Worm (Caenorhabditis elegans) whole organism, young adult: ENCODE results near the gene C13A2.9.

Experiments
- B0035.1 ChIP-seq: sonication (generic microtip); optimal IDR thresholded peaks from 2 replicates; lab custom pipeline; 2016; ENCODE audit warnings: missing genetic modification characterization, mild to moderate bottlenecking, missing compliant biosample characterization, missing genotype, missing genetic modification reagents
- B0261.1 ChIP-seq: sonication (generic microtip); optimal IDR thresholded peaks from 2 replicates; lab custom pipeline; 2016; ENCODE audit warnings: mild to moderate bottlenecking, missing genetic modification characterization, moderate library complexity, missing compliant biosample characterization
- D2030.7 ChIP-seq: fragments of 200-800 bp; sonication (Bioruptor generic); IDR thresholded peaks from 2 replicates; pipeline ENCODE4 v1.3.6; 2022; ENCODE audit warnings: missing genetic modification reagents, missing genetic modification characterization, missing compliant biosample characterization
- F23B12.7 ChIP-seq: sonication (generic microtip); optimal IDR thresholded peaks from 2 replicates; lab custom pipeline; 2017; ENCODE audit warnings: missing genetic modification characterization, mild to moderate bottlenecking, missing compliant biosample characterization, antibody characterized with exemption, moderate library complexity; ENCODE audit not compliant: insufficient read depth
- F52B5.7 ChIP-seq: sonication (generic microtip); optimal IDR thresholded peaks from 2 replicates; lab custom pipeline; 2016; ENCODE audit warnings: mild to moderate bottlenecking, missing genetic modification characterization, missing compliant biosample characterization
- F57C9.4 ChIP-seq: sonication (generic microtip); optimal IDR thresholded peaks from 2 replicates; lab custom pipeline; 2017; ENCODE audit warnings: mild to moderate bottlenecking, missing genetic modification characterization, missing compliant biosample characterization
- T26A5.8 ChIP-seq: sonication (generic microtip); optimal IDR thresholded peaks from 2 replicates; lab custom pipeline; 2016; ENCODE audit warnings: missing genetic modification characterization, missing compliant biosample characterization
- Y56A3A.18 ChIP-seq: fragments of 200-800 bp; sonication (Bioruptor generic); IDR thresholded peaks from 2 replicates; pipeline ENCODE4 v1.3.6; 2022; ENCODE audit warnings: missing genetic modification reagents, missing genetic modification characterization, missing compliant biosample characterization
- Y95B8A.8 ChIP-seq: fragments of 200-800 bp; sonication (Bioruptor generic); IDR thresholded peaks from 2 replicates; pipeline ENCODE4 v1.3.6; 2022; ENCODE audit warnings: missing genetic modification reagents, missing genetic modification characterization, missing compliant biosample characterization
- ZK185.1 ChIP-seq: sonication (generic microtip); optimal IDR thresholded peaks from 2 replicates; lab custom pipeline; 2016; ENCODE audit warnings: mild to moderate bottlenecking, missing genetic modification characterization, missing compliant biosample characterization; ENCODE audit not compliant: poor library complexity, severe bottlenecking
- akir-1 ChIP-seq: fragments of 200-800 bp; sonication (Bioruptor generic); optimal IDR thresholded peaks from 2 replicates; lab custom pipeline; 2018; ENCODE audit warnings: mild to moderate bottlenecking, missing genetic modification characterization, moderate library complexity, missing compliant biosample characterization
- ama-1 ChIP-seq, 3 experiments: fragments of 150-350 bp in 1 of 3; sonication (generic microtip) in 2 of 3; optimal IDR thresholded peaks; 2 replicates each; lab custom pipeline; 2014 to 2018; ENCODE audit warnings: missing biosample characterization in 2 of 3, missing genetic modification characterization in 2 of 3, missing genetic modification reagents in 2 of 3
- aptf-2 ChIP-seq: fragments of 200-800 bp; sonication (Bioruptor generic); conservative IDR thresholded peaks from 2 replicates; pipeline ENCODE4 v1.3.6; 2022; ENCODE audit warnings: missing genetic modification reagents, missing genetic modification characterization, missing compliant biosample characterization
- atf-7 ChIP-seq: sonication (generic microtip); optimal IDR thresholded peaks from 2 replicates; lab custom pipeline; 2017; ENCODE audit warnings: mild to moderate bottlenecking, missing genetic modification characterization, missing compliant biosample characterization
- athp-1 ChIP-seq: sonication (generic microtip); optimal IDR thresholded peaks from 2 replicates; lab custom pipeline; 2017; ENCODE audit warnings: mild to moderate bottlenecking, missing genetic modification characterization, missing compliant biosample characterization
- attf-3 ChIP-seq: fragments of 200-800 bp; sonication (Bioruptor generic); conservative IDR thresholded peaks from 2 replicates; pipeline ENCODE4 v1.3.6; 2022; ENCODE audit warnings: missing genetic modification reagents, missing genetic modification characterization, missing compliant biosample characterization
- attf-6 ChIP-seq: fragments of 200-800 bp; sonication (Bioruptor generic); IDR thresholded peaks from 2 replicates; pipeline ENCODE4 v1.3.6; 2022; ENCODE audit warnings: missing genetic modification reagents, missing genetic modification characterization, missing compliant biosample characterization
- bed-1 ChIP-seq: fragments of 200-800 bp; sonication (Bioruptor generic); IDR thresholded peaks from 2 replicates; pipeline ENCODE4 v1.3.6; 2022; ENCODE audit warnings: missing genetic modification reagents, missing genetic modification characterization, missing compliant biosample characterization
- cebp-1 ChIP-seq, 2 experiments: fragments of 200-800 bp in 1 of 2; sonication (Bioruptor generic) in 1 of 2; sonication (generic microtip) in 1 of 2; IDR thresholded peaks in 1 of 2; optimal IDR thresholded peaks in 1 of 2; 2 replicates each; pipeline versions ENCODE4 v1.3.6 to Lab custom; 2017 to 2022; ENCODE audit warnings: missing compliant biosample characterization in 2 of 2, missing genetic modification characterization in 2 of 2, mild to moderate bottlenecking in 1 of 2, missing genetic modification reagents in 1 of 2, moderate library complexity in 1 of 2
- ceh-100 ChIP-seq: fragments of 200-800 bp; sonication (Bioruptor generic); IDR thresholded peaks from 2 replicates; pipeline ENCODE4 v1.3.6; 2022; ENCODE audit warnings: missing genetic modification reagents, missing genetic modification characterization, missing compliant biosample characterization
- ceh-79 ChIP-seq: sonication (generic microtip); optimal IDR thresholded peaks from 2 replicates; lab custom pipeline; 2017; ENCODE audit warnings: mild to moderate bottlenecking, missing genetic modification characterization, missing compliant biosample characterization
- egrh-3 ChIP-seq: fragments of 200-800 bp; sonication (Bioruptor generic); IDR thresholded peaks from 2 replicates; pipeline ENCODE4 v1.3.6; 2022; ENCODE audit warnings: missing genetic modification reagents, missing genetic modification characterization, missing compliant biosample characterization
- gei-17 ChIP-seq: fragments of 200-800 bp; sonication (Bioruptor generic); optimal IDR thresholded peaks from 2 replicates; lab custom pipeline; 2018; ENCODE audit warnings: mild to moderate bottlenecking, missing genetic modification characterization, missing compliant biosample characterization
- hlh-26 ChIP-seq: fragments of 200-800 bp; sonication (Bioruptor generic); conservative IDR thresholded peaks from 2 replicates; pipeline ENCODE4 v1.3.6; 2022; ENCODE audit warnings: missing genetic modification reagents, missing genetic modification characterization, missing compliant biosample characterization
- hmg-1.2 ChIP-seq: fragments of 200-800 bp; sonication (Bioruptor generic); IDR thresholded peaks from 2 replicates; pipeline ENCODE4 v1.3.6; 2022; ENCODE audit warnings: missing genetic modification reagents, missing genetic modification characterization, missing compliant biosample characterization
- hmg-20 ChIP-seq: fragments of 200-800 bp; sonication (Bioruptor generic); IDR thresholded peaks from 2 replicates; pipeline ENCODE4 v1.3.6; 2022; ENCODE audit warnings: missing genetic modification reagents, missing genetic modification characterization, missing compliant biosample characterization
- let-607 ChIP-seq, 2 experiments: fragments of 200-800 bp in 1 of 2; sonication (Bioruptor generic) in 1 of 2; sonication (generic microtip) in 1 of 2; optimal IDR thresholded peaks; 2 replicates each; lab custom pipeline; 2016 to 2018; ENCODE audit warnings: mild to moderate bottlenecking in 2 of 2, missing compliant biosample characterization in 2 of 2, missing genetic modification characterization in 2 of 2, moderate library complexity in 2 of 2, missing genotype in 1 of 2
- lin-26 ChIP-seq: fragments of 200-800 bp; sonication (Bioruptor generic); IDR thresholded peaks from 2 replicates; pipeline ENCODE4 v1.3.6; 2022; ENCODE audit warnings: missing genetic modification reagents, missing genetic modification characterization, missing compliant biosample characterization
- lin-54 ChIP-seq: fragments of 200-800 bp; sonication (Bioruptor generic); optimal IDR thresholded peaks from 2 replicates; lab custom pipeline; 2018; ENCODE audit warnings: mild to moderate bottlenecking, missing genetic modification characterization, missing compliant biosample characterization
- madf-10 ChIP-seq: sonication (generic microtip); optimal IDR thresholded peaks from 2 replicates; lab custom pipeline; 2016; ENCODE audit warnings: mild to moderate bottlenecking, missing genetic modification characterization, missing compliant biosample characterization
- madf-6 ChIP-seq: fragments of 200-800 bp; sonication (Bioruptor generic); IDR thresholded peaks from 2 replicates; pipeline ENCODE4 v1.3.6; 2022; ENCODE audit warnings: missing genetic modification reagents, missing genetic modification characterization, missing compliant biosample characterization
- nfya-2 ChIP-seq: fragments of 200-800 bp; sonication (Bioruptor generic); IDR thresholded peaks from 2 replicates; pipeline ENCODE4 v1.3.6; 2022; ENCODE audit warnings: missing genetic modification reagents, missing genetic modification characterization, missing compliant biosample characterization
- nfyb-1 ChIP-seq: fragments of 200-800 bp; sonication (Bioruptor generic); IDR thresholded peaks from 2 replicates; pipeline ENCODE4 v1.3.6; 2022; ENCODE audit warnings: missing genetic modification reagents, missing genetic modification characterization, missing compliant biosample characterization
- nhr-80 ChIP-seq: sonication (generic microtip); optimal IDR thresholded peaks from 2 replicates; lab custom pipeline; 2016; ENCODE audit warnings: missing genetic modification characterization, missing compliant biosample characterization
- pha-4 ChIP-seq: fragments of 150-350 bp; sonication (generic microtip); optimal IDR thresholded peaks from 2 replicates; lab custom pipeline; 2014; ENCODE audit warnings: missing biosample characterization, missing genetic modification reagents, missing genetic modification characterization
- repo-1 ChIP-seq: sonication (generic microtip); optimal IDR thresholded peaks from 2 replicates; lab custom pipeline; 2017; ENCODE audit warnings: mild to moderate bottlenecking, missing genetic modification characterization, missing compliant biosample characterization
- rpc-1 ChIP-seq, 2 experiments: fragments of 150-350 bp in 1 of 2; sonication (generic microtip) in 1 of 2; optimal IDR thresholded peaks; 2 replicates each; lab custom pipeline; 2014 to 2018; ENCODE audit warnings: missing biosample characterization in 1 of 2, missing genetic modification characterization in 1 of 2, missing genetic modification reagents in 1 of 2, missing genotype in 1 of 2
- snpc-1.3 ChIP-seq: sonication (generic microtip); optimal IDR thresholded peaks from 2 replicates; lab custom pipeline; 2017; ENCODE audit warnings: missing genetic modification characterization, mild to moderate bottlenecking, missing compliant biosample characterization, antibody characterized with exemption, moderate library complexity, missing genotype, missing genetic modification reagents; ENCODE audit not compliant: insufficient read depth
- tbp1 ChIP-seq: fragments of 200-800 bp; sonication (Bioruptor generic); optimal IDR thresholded peaks from 2 replicates; lab custom pipeline; 2018; ENCODE audit warnings: mild to moderate bottlenecking, missing genetic modification characterization, missing compliant biosample characterization
- tlf-1 ChIP-seq: fragments of 200-800 bp; sonication (Bioruptor generic); optimal IDR thresholded peaks from 2 replicates; lab custom pipeline; 2018; ENCODE audit warnings: mild to moderate bottlenecking, missing genetic modification characterization, missing compliant biosample characterization
- unc-62 ChIP-seq: fragments of 150-350 bp; optimal IDR thresholded peaks from 2 replicates; lab custom pipeline; 2014; ENCODE audit warnings: missing biosample characterization, missing genetic modification reagents, missing genetic modification characterization
- xnd-1 ChIP-seq: sonication (generic microtip); optimal IDR thresholded peaks from 2 replicates; lab custom pipeline; 2016; ENCODE audit warnings: missing genotype, missing genetic modification reagents, missing genetic modification characterization, missing compliant biosample characterization
- zfh-2 ChIP-seq: fragments of 200-800 bp; sonication (Bioruptor generic); conservative IDR thresholded peaks from 2 replicates; pipeline ENCODE4 v1.3.6; 2022; ENCODE audit warnings: missing genetic modification reagents, missing genetic modification characterization, missing compliant biosample characterization
- zim-3 ChIP-seq: sonication (generic microtip); optimal IDR thresholded peaks from 2 replicates; lab custom pipeline; 2017; ENCODE audit warnings: mild to moderate bottlenecking, missing genetic modification characterization, moderate library complexity, missing compliant biosample characterization
- ztf-25 ChIP-seq: fragments of 200-800 bp; sonication (Bioruptor generic); IDR thresholded peaks from 2 replicates; pipeline ENCODE4 v1.3.6; 2022; ENCODE audit warnings: missing genetic modification reagents, missing genetic modification characterization, missing compliant biosample characterization
- ztf-3 ChIP-seq: fragments of 200-800 bp; sonication (Bioruptor generic); optimal IDR thresholded peaks from 2 replicates; lab custom pipeline; 2018; ENCODE audit warnings: mild to moderate bottlenecking, missing genetic modification characterization, missing compliant biosample characterization
- ztf-6 ChIP-seq: fragments of 200-800 bp; sonication (Bioruptor generic); IDR thresholded peaks from 2 replicates; pipeline ENCODE4 v1.3.6; 2022; ENCODE audit warnings: missing genetic modification reagents, missing genetic modification characterization, missing compliant biosample characterization

C13A2.9 gene

DNA sequence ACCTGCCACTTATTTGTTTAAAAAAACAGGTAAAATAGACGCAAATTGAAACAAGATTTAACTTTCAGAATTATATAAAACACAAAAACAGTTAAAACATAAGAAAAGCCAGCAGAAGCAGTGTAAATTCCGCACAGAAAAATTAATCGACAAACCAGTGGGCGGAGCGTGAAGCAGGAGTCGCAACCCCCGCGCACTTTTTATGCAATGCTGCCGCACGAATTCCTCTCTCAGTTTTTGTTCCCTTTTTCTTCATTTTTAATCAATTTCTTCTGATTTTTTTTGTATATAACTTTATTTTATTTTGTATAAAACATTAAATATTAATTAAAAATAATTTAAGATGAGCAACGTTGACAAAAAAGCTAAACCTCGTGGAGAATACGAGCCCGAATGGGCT is 33.1 kb downstream of the C13A2.9 start, which contains the start of the genes gei-6 and krr-1 (continued):
- no peak; the same call in 1 of the 2 replicates for TF ChIP-seq ceh-100 (GFP tag; lab: Robert Waterston, UW)
- TF ChIP-seq madf-10 (tag; lab: Kevin White, UChicago): no peak
- TF ChIP-seq T26A5.8 (tag; lab: Kevin White, UChicago): no peak
- no peak for TF ChIP-seq B0035.1 (tag; lab: Kevin White, UChicago)
- TF ChIP-seq B0261.1: no peak
- TF ChIP-seq tbp1 (GFP tag; lab: Kevin White, UChicago): peak; percentile 25
- no peak for TF ChIP-seq xnd-1
- no peak for TF ChIP-seq nfya-2 (GFP tag; lab: Robert Waterston, UW)
- TF ChIP-seq ztf-6: no peak
- TF ChIP-seq zim-3 (tag; lab: Kevin White, UChicago): no peak
- peak; percentile 52 for TF ChIP-seq ZK185.1 (tag; lab: Kevin White, UChicago)
- no peak for TF ChIP-seq akir-1 (GFP tag; lab: Kevin White, UChicago)
- TF ChIP-seq ztf-3 (GFP tag; lab: Kevin White, UChicago): no peak
- no peak for TF ChIP-seq pha-4
- no peak for TF ChIP-seq nfyb-1
- no peak for TF ChIP-seq cebp-1 (GFP tag; IDR thresholded peaks at IDR 0.05; lab: Robert Waterston, UW)
- TF ChIP-seq cebp-1 (tag; optimal IDR thresholded peaks at IDR 0.05; lab: Kevin White, UChicago): peak; percentile 51
- TF ChIP-seq gei-17 (GFP tag; lab: Kevin White, UChicago): no peak
- TF ChIP-seq hmg-1.2: no peak
- TF ChIP-seq Y56A3A.18 (GFP tag; lab: Robert Waterston, UW): no peak
- peak; percentile 55; the same call in 1 of the 2 replicates for TF ChIP-seq madf-6 (GFP tag; lab: Robert Waterston, UW)
- TF ChIP-seq bed-1 (GFP tag; lab: Robert Waterston, UW): no peak
- TF ChIP-seq F23B12.7 (tag; lab: Kevin White, UChicago): peak; percentile 73
- TF ChIP-seq athp-1 (tag; lab: Kevin White, UChicago): no peak
- peak; percentile 14 for TF ChIP-seq lin-54 (GFP tag; lab: Kevin White, UChicago)
- TF ChIP-seq F57C9.4: no peak
- no peak for TF ChIP-seq hmg-20
- no peak for TF ChIP-seq lin-26 (GFP tag; lab: Robert Waterston, UW)
- TF ChIP-seq nhr-80 (tag; lab: Kevin White, UChicago): no peak
- 0 out of 2 replicates have a peak, but pooled peaks have one; percentile 37 for TF ChIP-seq attf-3 (GFP tag; lab: Robert Waterston, UW)
- TF ChIP-seq tlf-1 (GFP tag; lab: Kevin White, UChicago): no peak
- TF ChIP-seq attf-6 (GFP tag; lab: Robert Waterston, UW): no peak
- no peak for TF ChIP-seq repo-1 (tag; lab: Kevin White, UChicago)
- TF ChIP-seq let-607 (tag; optimal IDR thresholded peaks at IDR 0.05; lab: Kevin White, UChicago): no peak
- no peak for TF ChIP-seq unc-62
- no peak for TF ChIP-seq hlh-26 (GFP tag; lab: Robert Waterston, UW)
- no peak for TF ChIP-seq atf-7
- peak; percentile 34 for TF ChIP-seq rpc-1 (optimal IDR thresholded peaks at IDR 0.05; lab: Kevin White, UChicago)
- TF ChIP-seq rpc-1 (tag; optimal IDR thresholded peaks at IDR 0.05; lab: Kevin White, UChicago): no peak
- TF ChIP-seq aptf-2 (GFP tag; lab: Robert Waterston, UW): no peak
- TF ChIP-seq Y95B8A.8 (GFP tag; lab: Robert Waterston, UW): no peak
- no peak for TF ChIP-seq F52B5.7 (tag; lab: Kevin White, UChicago)
- TF ChIP-seq ceh-79: no peak
- 0 out of 2 replicates have a peak, but pooled peaks have one; percentile 34 for TF ChIP-seq egrh-3 (GFP tag; lab: Robert Waterston, UW)
- TF ChIP-seq ztf-25 (GFP tag; lab: Robert Waterston, UW): no peak
- TF ChIP-seq zfh-2 (GFP tag; lab: Robert Waterston, UW): peak; percentile 42; the same call in 1 of the 2 replicates
- TF ChIP-seq ama-1 (optimal IDR thresholded peaks at IDR 0.05; lab: Kevin White, UChicago): no peak
- no peak for TF ChIP-seq ama-1 (GFP tag; optimal IDR thresholded peaks at IDR 0.05; lab: Kevin White, UChicago)
- no peak for TF ChIP-seq D2030.7 (GFP tag; lab: Robert Waterston, UW)
- peak; percentile 55 for TF ChIP-seq snpc-1.3
